Fruit fly (Drosophila melanogaster) whole organism, adult: ENCODE data around the gene Ptp61F.

ENCODE experiments used
- CG11617 ChIP-seq: fragments of 200-800 bp; sonication (Bioruptor generic); optimal IDR thresholded peaks from 2 replicates; lab custom pipeline; 2017; ENCODE audit warnings: mild to moderate bottlenecking, missing biosample characterization, missing genetic modification reagents, missing genetic modification characterization
- CG12768 ChIP-seq: fragments of 200-800 bp; sonication (Bioruptor generic); optimal IDR thresholded peaks from 2 replicates; lab custom pipeline; 2017; ENCODE audit warnings: missing biosample characterization, missing genetic modification characterization, mild to moderate bottlenecking, moderate library complexity, missing genetic modification reagents
- CG14711 ChIP-seq: fragments of 200-800 bp; sonication (Bioruptor generic); optimal IDR thresholded peaks from 2 replicates; lab custom pipeline; 2018; ENCODE audit warnings: missing biosample characterization, mild to moderate bottlenecking, missing genetic modification characterization, moderate library complexity
- CG1620 ChIP-seq: fragments of 200-800 bp; sonication (Bioruptor generic); optimal IDR thresholded peaks from 2 replicates; lab custom pipeline; 2016; ENCODE audit warnings: missing biosample characterization, missing genetic modification characterization
- CG33017 ChIP-seq: fragments of 200-800 bp; sonication (Bioruptor generic); optimal IDR thresholded peaks from 2 replicates; lab custom pipeline; 2018; ENCODE audit warnings: missing biosample characterization, mild to moderate bottlenecking, missing genetic modification characterization, moderate library complexity
- CG5204 ChIP-seq: fragments of 200-800 bp; sonication (Bioruptor generic); optimal IDR thresholded peaks from 2 replicates; lab custom pipeline; 2016; ENCODE audit warnings: missing biosample characterization, missing genetic modification characterization
- CG7045 ChIP-seq: fragments of 200-800 bp; sonication (Bioruptor generic); optimal IDR thresholded peaks from 2 replicates; lab custom pipeline; 2017; ENCODE audit warnings: missing biosample characterization, mild to moderate bottlenecking, missing genetic modification characterization
- CG7101 ChIP-seq: fragments of 200-800 bp; sonication (Bioruptor generic); optimal IDR thresholded peaks from 2 replicates; lab custom pipeline; 2018; ENCODE audit warnings: missing biosample characterization, mild to moderate bottlenecking, missing genetic modification characterization, moderate library complexity
- Clk ChIP-seq: fragments of 200-800 bp; sonication (Bioruptor generic); optimal IDR thresholded peaks from 2 replicates; lab custom pipeline; 2017; ENCODE audit warnings: missing biosample characterization, missing genetic modification characterization
- Crg-1 ChIP-seq: fragments of 200-800 bp; sonication (Bioruptor generic); optimal IDR thresholded peaks from 2 replicates; lab custom pipeline; 2016; ENCODE audit warnings: missing biosample characterization, missing genetic modification characterization
- Hr96 ChIP-seq: fragments of 200-800 bp; sonication (Bioruptor generic); optimal IDR thresholded peaks from 2 replicates; lab custom pipeline; 2016; ENCODE audit warnings: missing biosample characterization, missing genetic modification characterization
- Mnt ChIP-seq: fragments of 200-800 bp; sonication (Bioruptor generic); optimal IDR thresholded peaks from 2 replicates; lab custom pipeline; 2016; ENCODE audit warnings: missing biosample characterization, mild to moderate bottlenecking, missing genetic modification characterization
- bab1 ChIP-seq: fragments of 200-800 bp; sonication (Bioruptor generic); optimal IDR thresholded peaks from 3 replicates; lab custom pipeline; 2019; ENCODE audit warnings: missing biosample characterization, mild to moderate bottlenecking, missing genetic modification characterization, moderate library complexity
- cic ChIP-seq: fragments of 200-800 bp; sonication (Bioruptor generic); optimal IDR thresholded peaks from 2 replicates; lab custom pipeline; 2017; ENCODE audit warnings: missing biosample characterization, mild to moderate bottlenecking, missing genetic modification characterization, moderate library complexity
- cnc ChIP-seq, 2 experiments: fragments of >200 bp; optimal IDR thresholded peaks; 2 replicates each; lab custom pipeline; 2017
- kay ChIP-seq: fragments of 200-800 bp; sonication (Bioruptor generic); peaks from one replicate; lab custom pipeline; 2016; ENCODE audit warnings: missing biosample characterization, missing genetic modification characterization, borderline replicate concordance
- ovo ChIP-seq: fragments of 200-800 bp; sonication (Bioruptor generic); optimal IDR thresholded peaks from 2 replicates; lab custom pipeline; 2016; ENCODE audit warnings: missing biosample characterization, missing genetic modification characterization
- pad ChIP-seq: fragments of 200-800 bp; sonication (Bioruptor generic); optimal IDR thresholded peaks from 3 replicates; lab custom pipeline; 2017; ENCODE audit warnings: missing biosample characterization, missing genetic modification characterization, mild to moderate bottlenecking, moderate library complexity, missing genetic modification reagents
- tj ChIP-seq: fragments of 200-800 bp; sonication (Bioruptor generic); optimal IDR thresholded peaks from 3 replicates; lab custom pipeline; 2017; ENCODE audit warnings: missing biosample characterization, mild to moderate bottlenecking, missing genetic modification characterization, moderate library complexity
- toe ChIP-seq: fragments of 200-800 bp; sonication (Bioruptor generic); optimal IDR thresholded peaks from 2 replicates; lab custom pipeline; 2016; ENCODE audit warnings: missing biosample characterization, missing genetic modification characterization

The Ptp61F gene

dm6 chr3L:1420950-1421349, 54.1 kb downstream of the Ptp61F start:
- TF ChIP-seq toe (GFP tag; lab: Kevin White, UChicago) (no peak), CG7101 (no peak), pad (no peak), tj (GFP tag; lab: Kevin White, UChicago) (no peak), cic (no peak), CG1620 (GFP tag; lab: Kevin White, UChicago) (no peak), Crg-1 (GFP tag; lab: Kevin White, UChicago) (no peak)

DNA sequence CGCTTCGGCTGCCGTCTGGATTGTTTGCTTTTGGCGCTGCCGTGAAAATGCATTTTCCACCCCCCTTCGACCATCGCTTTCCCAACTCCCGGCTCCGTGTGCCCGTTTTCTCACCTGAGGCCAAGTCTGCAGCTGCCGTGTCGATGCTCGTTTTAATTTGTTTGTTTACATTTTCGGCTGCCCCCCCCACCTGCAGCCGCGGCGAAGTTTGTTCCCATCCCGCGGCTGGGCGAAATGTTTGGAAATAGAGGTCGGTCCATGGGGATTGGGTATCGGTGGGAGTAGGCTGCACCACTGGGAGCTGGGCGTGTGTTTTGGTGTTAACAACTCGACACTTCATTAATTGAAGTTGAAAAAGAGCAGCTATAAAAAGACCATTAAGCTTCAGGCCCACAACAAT, 55.1 kb downstream of the Ptp61F start:
- no peak for TF ChIP-seq cnc (optimal IDR thresholded peaks at IDR 0.05; lab: Kevin White, UChicago)
- no peak for TF ChIP-seq pad
- no peak for TF ChIP-seq Hr96 (GFP tag; lab: Kevin White, UChicago)
- TF ChIP-seq CG12768 (GFP tag; lab: Kevin White, UChicago) = no peak
- no peak for TF ChIP-seq ovo
- TF ChIP-seq bab1 (GFP tag; lab: Kevin White, UChicago) = no peak
- TF ChIP-seq cic = no peak
- TF ChIP-seq CG7045 (GFP tag; lab: Kevin White, UChicago) = no peak
- no peak for TF ChIP-seq Crg-1 (GFP tag; lab: Kevin White, UChicago)
- TF ChIP-seq CG5204 (GFP tag; lab: Kevin White, UChicago) = no peak
- no peak for TF ChIP-seq kay (GFP tag; lab: Kevin White, UChicago)
- no peak for TF ChIP-seq CG33017 (tag; lab: Kevin White, UChicago)
- no peak for TF ChIP-seq CG14711 (tag; lab: Kevin White, UChicago)
- TF ChIP-seq CG11617 = no peak
- TF ChIP-seq CG1620 (GFP tag; lab: Kevin White, UChicago) = no peak
- no peak for TF ChIP-seq CG7101

- TF ChIP-seq CG7045 (GFP tag; lab: Kevin White, UChicago) (no peak), CG14711 (tag; lab: Kevin White, UChicago) (no peak), CG7101 (no peak), bab1 (GFP tag; lab: Kevin White, UChicago) (no peak), CG1620 (GFP tag; lab: Kevin White, UChicago) (no peak), CG33017 (tag; lab: Kevin White, UChicago) (no peak), cnc (optimal IDR thresholded peaks at IDR 0.05; lab: Kevin White, UChicago) (no peak), CG11617 (no peak), tj (GFP tag; lab: Kevin White, UChicago) (no peak), Crg-1 (GFP tag; lab: Kevin White, UChicago) (no peak), CG12768 (GFP tag; lab: Kevin White, UChicago) (no peak), toe (GFP tag; lab: Kevin White, UChicago) (no peak), pad (no peak), Mnt (no peak)
These were observed 56.2 kb downstream of the Ptp61F start for dm6 chr3L:1418821-1419220.

dm6 chr3L:1417898-1418297, 57.2 kb downstream of the Ptp61F start:
- TF ChIP-seq tj (GFP tag; lab: Kevin White, UChicago) (no peak), CG7101 (no peak), ovo (no peak), Hr96 (GFP tag; lab: Kevin White, UChicago) (no peak), bab1 (GFP tag; lab: Kevin White, UChicago) (no peak)

dm6 chr3L:1415931-1416330, 59.1 kb downstream of the Ptp61F start, which contains the start of gene FucTD:
Gene FucTD (plus strand): TSS chr3L:1416231.
- no peak for TF ChIP-seq CG1620 (GFP tag; lab: Kevin White, UChicago)
- no peak for TF ChIP-seq CG12768 (GFP tag; lab: Kevin White, UChicago)
- no peak for TF ChIP-seq CG33017 (tag; lab: Kevin White, UChicago)
- no peak for TF ChIP-seq tj (GFP tag; lab: Kevin White, UChicago)
- no peak for TF ChIP-seq CG7045 (GFP tag; lab: Kevin White, UChicago)
- no peak for TF ChIP-seq Crg-1 (GFP tag; lab: Kevin White, UChicago)
- no peak for TF ChIP-seq ovo
- TF ChIP-seq kay (GFP tag; lab: Kevin White, UChicago) = no peak
- no peak for TF ChIP-seq toe (GFP tag; lab: Kevin White, UChicago)
- TF ChIP-seq CG14711 (tag; lab: Kevin White, UChicago) = no peak
- no peak for TF ChIP-seq cnc (optimal IDR thresholded peaks at IDR 0.05; lab: Kevin White, UChicago)
- TF ChIP-seq Hr96 (GFP tag; lab: Kevin White, UChicago) = no peak
- no peak for TF ChIP-seq pad
- no peak for TF ChIP-seq CG7101
- no peak for TF ChIP-seq cic
- no peak for TF ChIP-seq CG5204 (GFP tag; lab: Kevin White, UChicago)
- no peak for TF ChIP-seq Mnt

DNA sequence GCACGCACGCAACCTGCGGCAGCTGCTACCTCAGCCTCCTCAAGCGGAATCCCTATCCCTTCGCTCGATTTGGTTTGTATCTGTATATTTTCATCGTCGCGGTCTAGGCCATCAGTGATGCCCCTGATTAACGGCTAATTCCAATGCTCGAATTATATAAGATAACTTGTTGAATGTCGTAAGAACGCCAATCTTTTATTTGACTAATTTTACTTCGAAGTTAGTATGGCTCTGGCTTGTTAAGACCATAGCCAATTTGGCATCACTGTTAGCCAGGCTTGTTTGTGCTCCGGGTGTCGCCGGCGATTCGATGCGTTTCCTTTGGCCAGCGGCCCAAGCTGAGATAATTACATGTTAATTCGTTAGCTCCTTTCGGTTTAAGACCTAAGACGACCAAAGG, 61.0 kb downstream of the Ptp61F start:
- TF ChIP-seq Hr96 (GFP tag; lab: Kevin White, UChicago) (no peak), bab1 (GFP tag; lab: Kevin White, UChicago) (no peak), CG11617 (no peak), Clk (GFP tag; lab: Kevin White, UChicago) (no peak), CG7045 (GFP tag; lab: Kevin White, UChicago) (no peak), cnc (optimal IDR thresholded peaks at IDR 0.05; lab: Kevin White, UChicago) (no peak), CG5204 (GFP tag; lab: Kevin White, UChicago) (no peak)
